Fruit fly (Drosophila melanogaster): Measurements from ENCODE around the gene CG9426.

CG9426 gene

DNA sequence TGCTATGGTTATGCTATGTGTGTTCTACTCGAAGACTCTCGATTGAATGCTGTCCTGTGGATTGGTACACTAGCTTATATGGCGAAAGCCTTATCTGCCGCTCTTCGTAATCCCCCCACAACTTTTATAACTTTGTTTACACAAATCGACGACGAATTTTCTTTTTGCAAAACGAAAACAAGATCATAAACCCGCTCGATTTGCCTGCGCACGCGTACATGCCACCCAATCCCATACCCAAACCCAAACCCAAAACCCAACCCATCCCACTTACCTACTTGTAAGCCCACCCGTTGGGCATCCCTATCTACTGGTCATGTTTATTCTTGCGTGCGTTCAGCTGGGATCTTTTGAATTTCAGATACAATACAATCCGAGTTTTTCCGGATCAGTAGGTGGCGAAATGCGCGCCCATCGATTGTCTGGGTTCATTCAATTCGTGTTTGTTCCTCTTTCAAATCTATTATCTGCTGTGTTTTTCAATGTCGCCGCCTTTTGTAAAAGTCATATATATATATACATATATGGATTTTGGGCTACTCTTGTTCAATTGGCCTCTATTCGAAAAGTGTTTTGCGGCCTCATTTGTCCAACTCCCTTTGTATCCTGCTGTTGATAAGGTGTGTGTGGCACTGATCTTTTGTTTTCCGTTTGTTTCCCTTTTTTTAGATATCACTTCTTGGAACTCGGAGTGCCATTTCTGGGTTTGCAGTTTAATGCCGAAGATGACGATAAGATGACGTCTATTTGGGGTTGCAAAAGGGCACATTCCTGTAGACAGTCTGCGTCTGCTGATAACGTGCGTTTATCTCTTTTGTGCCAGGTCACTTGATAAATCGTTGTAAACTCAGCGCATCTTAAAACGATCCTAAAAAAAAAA is 15.1 kb upstream of the CG9426 start, which contains the start of gene Mabi:
Mabi (minus strand) TSS at position 51 of the 880 bp plus-strand sequence.
- TF ChIP-seq CG34367 (tag; optimal IDR thresholded peaks at IDR 0.05) (no peak), CG12605 (GFP tag; IDR thresholded peaks at IDR 0.05) (no peak), Ets98B (GFP tag; IDR thresholded peaks at IDR 0.05) (no peak), EcR (GFP tag; optimal IDR thresholded peaks at IDR 0.05) (no peak), D1 (tag; optimal IDR thresholded peaks at IDR 0.05) (no peak), CG8301 (tag; optimal IDR thresholded peaks at IDR 0.05) (no peak), Pif1B (GFP tag; optimal IDR thresholded peaks at IDR 0.05) (no peak), CG17806 (tag; optimal IDR thresholded peaks at IDR 0.05) (no peak), CG14655 (GFP tag; optimal IDR thresholded peaks at IDR 0.05) (no peak), fd96Ca (GFP tag; IDR thresholded peaks at IDR 0.05) (no peak), CG9948 (tag; optimal IDR thresholded peaks at IDR 0.05) (no peak)

dm6 chr2L:13231739-13232138 is 12.0 kb upstream of the CG9426 start, which contains the start of gene Prosalpha6T:
Prosalpha6T (plus strand) TSS chr2L:13232039.
- no peak for TF ChIP-seq CG10348 (GFP tag; IDR thresholded peaks at IDR 0.05)
- TF ChIP-seq CG8301 (tag; optimal IDR thresholded peaks at IDR 0.05) = no peak
- no peak for TF ChIP-seq Snoo (tag; optimal IDR thresholded peaks at IDR 0.05)
- TF ChIP-seq CG32121 (GFP tag; IDR thresholded peaks at IDR 0.05) = no peak
- no peak for TF ChIP-seq CG15710 (tag; optimal IDR thresholded peaks at IDR 0.05)
- no peak for TF ChIP-seq Pif1B (GFP tag; optimal IDR thresholded peaks at IDR 0.05)
- TF ChIP-seq CG34367 (tag; optimal IDR thresholded peaks at IDR 0.05) = no peak

DNA sequence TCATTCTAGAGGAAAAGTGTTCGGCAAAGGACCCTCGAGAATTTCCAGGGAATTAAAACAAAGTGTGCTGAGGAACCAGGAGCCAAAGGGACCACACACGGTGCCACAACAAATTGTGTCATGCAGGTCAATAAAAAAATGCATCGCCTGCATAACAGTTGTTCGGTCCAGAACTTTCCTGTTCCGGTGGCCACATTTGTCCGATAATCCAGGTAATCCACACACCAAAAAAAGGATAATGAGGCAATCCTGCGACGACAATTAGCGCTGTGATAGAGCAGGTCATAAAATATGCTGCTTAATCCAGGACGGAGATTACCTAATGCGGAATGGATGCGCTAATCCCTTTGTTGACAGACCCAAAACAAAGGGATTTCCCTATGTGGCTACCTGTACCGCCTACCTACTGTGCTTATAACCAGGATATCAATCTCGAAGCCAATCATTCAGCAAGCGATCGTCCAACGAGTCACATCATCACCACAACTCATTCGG is 9.7 kb upstream of the CG9426 start, which contains the start of gene CG16815:
CG16815 (plus strand) TSS at position 445 of the 495 bp plus-strand sequence.
- TF ChIP-seq CG14655 (GFP tag; optimal IDR thresholded peaks at IDR 0.05) = no peak
- TF ChIP-seq EcR (GFP tag; optimal IDR thresholded peaks at IDR 0.05) = no peak
- TF ChIP-seq CG15710 (tag; optimal IDR thresholded peaks at IDR 0.05) = no peak
- no peak for TF ChIP-seq CG17806 (tag; optimal IDR thresholded peaks at IDR 0.05)
- TF ChIP-seq CG4496 (GFP tag; IDR thresholded peaks at IDR 0.05) = no peak
- no peak for TF ChIP-seq Pif1A (GFP tag; optimal IDR thresholded peaks at IDR 0.05)
- no peak for TF ChIP-seq CG32121 (GFP tag; IDR thresholded peaks at IDR 0.05)
- no peak for TF ChIP-seq CG13204 (GFP tag; optimal IDR thresholded peaks at IDR 0.05)
- TF ChIP-seq CG9948 (tag; optimal IDR thresholded peaks at IDR 0.05) = no peak
- no peak for TF ChIP-seq CG8159 (tag; optimal IDR thresholded peaks at IDR 0.05)
- no peak for TF ChIP-seq CG12605 (GFP tag; IDR thresholded peaks at IDR 0.05)
- no peak for TF ChIP-seq Ets98B (GFP tag; IDR thresholded peaks at IDR 0.05)
- TF ChIP-seq CG10348 (GFP tag; IDR thresholded peaks at IDR 0.05) = no peak
- no peak for TF ChIP-seq CG34367 (tag; optimal IDR thresholded peaks at IDR 0.05)

dm6 chr2L:13227242-13227641 is 7.5 kb upstream of the CG9426 start, which contains the start of gene CG16813:
CG16813 (plus strand) TSS chr2L:13227529.
- TF ChIP-seq fd96Ca (GFP tag; IDR thresholded peaks at IDR 0.05) = no peak
- no peak for TF ChIP-seq CG15710 (tag; optimal IDR thresholded peaks at IDR 0.05)
- no peak for TF ChIP-seq CG12605 (GFP tag; IDR thresholded peaks at IDR 0.05)
- TF ChIP-seq CG14655 (GFP tag; optimal IDR thresholded peaks at IDR 0.05) = no peak
- no peak for TF ChIP-seq CG8159 (tag; optimal IDR thresholded peaks at IDR 0.05)
- TF ChIP-seq gl (tag; optimal IDR thresholded peaks at IDR 0.05) = no peak
- TF ChIP-seq Pif1B (GFP tag; optimal IDR thresholded peaks at IDR 0.05) = no peak
- no peak for TF ChIP-seq Ets98B (GFP tag; IDR thresholded peaks at IDR 0.05)
- TF ChIP-seq CG17806 (tag; optimal IDR thresholded peaks at IDR 0.05) = no peak

- TF ChIP-seq Snoo (tag; optimal IDR thresholded peaks at IDR 0.05) (no peak), CG10348 (GFP tag; IDR thresholded peaks at IDR 0.05) (no peak), Pif1B (GFP tag; optimal IDR thresholded peaks at IDR 0.05) (no peak)
Observed at dm6 chr2L:13225225-13225840, 5.6 kb upstream of the CG9426 start, which contains the start of gene CG15480. CG15480 (minus strand) TSS chr2L:13225275.

dm6 chr2L:13222225-13222648 is 2.5 kb upstream of the CG9426 start, which contains the start of the genes Ski6 and CG16812:
Ski6 (minus strand) TSS chr2L:13222429.
CG16812 (plus strand) TSS chr2L:13222587.
- TF ChIP-seq CG8159 (tag; optimal IDR thresholded peaks at IDR 0.05) = no peak
- no peak for TF ChIP-seq gl (tag; optimal IDR thresholded peaks at IDR 0.05)
- no peak for TF ChIP-seq CG14655 (GFP tag; optimal IDR thresholded peaks at IDR 0.05)
- peak; percentile 62 for TF ChIP-seq CG15710 (tag; optimal IDR thresholded peaks at IDR 0.05)
- no peak for TF ChIP-seq CG10348 (GFP tag; IDR thresholded peaks at IDR 0.05)
- no peak for TF ChIP-seq rn (GFP tag; IDR thresholded peaks at IDR 0.05)
- TF ChIP-seq CG8301 (tag; optimal IDR thresholded peaks at IDR 0.05) = no peak
- peak; percentile 22 for TF ChIP-seq CG34367 (tag; optimal IDR thresholded peaks at IDR 0.05)
- TF ChIP-seq CG4496 (GFP tag; IDR thresholded peaks at IDR 0.05) = 0 out of 3 replicates have a peak, but pooled peaks have one; percentile 27
- TF ChIP-seq CG12605 (GFP tag; IDR thresholded peaks at IDR 0.05) = 0 out of 2 replicates have a peak, but pooled peaks have one; percentile 47
- no peak for TF ChIP-seq Pif1A (GFP tag; optimal IDR thresholded peaks at IDR 0.05)
- no peak for TF ChIP-seq fd96Ca (GFP tag; IDR thresholded peaks at IDR 0.05)
- TF ChIP-seq CG17806 (tag; optimal IDR thresholded peaks at IDR 0.05) = no peak
- no peak for TF ChIP-seq EcR (GFP tag; optimal IDR thresholded peaks at IDR 0.05)
- no peak for TF ChIP-seq Pif1B (GFP tag; optimal IDR thresholded peaks at IDR 0.05)
- TF ChIP-seq CG32121 (GFP tag; IDR thresholded peaks at IDR 0.05) = peak; percentile 33; the same call in 1 of the 2 replicates
- TF ChIP-seq CG9948 (tag; optimal IDR thresholded peaks at IDR 0.05) = no peak
- TF ChIP-seq D1 (tag; optimal IDR thresholded peaks at IDR 0.05) = no peak
- TF ChIP-seq Ets98B (GFP tag; IDR thresholded peaks at IDR 0.05) = peak; percentile 67
- TF ChIP-seq Snoo (tag; optimal IDR thresholded peaks at IDR 0.05) = no peak
- TF ChIP-seq CG13204 (GFP tag; optimal IDR thresholded peaks at IDR 0.05) = no peak
